Worm (Caenorhabditis elegans) whole organism, late embryonic: Measurements from ENCODE around the gene bus-17.

Experiments
- C08G9.2 ChIP-seq: sonication (generic microtip); optimal IDR thresholded peaks from 2 replicates; lab custom pipeline; 2016; ENCODE audit warnings: mild to moderate bottlenecking, missing genetic modification characterization, moderate library complexity, missing compliant biosample characterization
- C38D4.7 ChIP-seq: fragments of 200-800 bp; sonication (Bioruptor generic); optimal IDR thresholded peaks from 2 replicates; lab custom pipeline; 2018; ENCODE audit warnings: mild to moderate bottlenecking, missing genetic modification characterization, moderate library complexity, missing compliant biosample characterization
- F13H6.1 ChIP-seq: sonication (generic microtip); optimal IDR thresholded peaks from 2 replicates; lab custom pipeline; 2016; ENCODE audit warnings: missing genetic modification characterization, missing compliant biosample characterization
- K02D7.2 ChIP-seq: sonication (generic microtip); optimal IDR thresholded peaks from 2 replicates; lab custom pipeline; 2017; ENCODE audit warnings: mild to moderate bottlenecking, missing genetic modification characterization, missing compliant biosample characterization
- Y22D7AL.16 ChIP-seq: sonication (generic microtip); optimal IDR thresholded peaks from 2 replicates; lab custom pipeline; 2016; ENCODE audit warnings: missing genetic modification characterization, missing compliant biosample characterization
- ceh-14 ChIP-seq: sonication (generic microtip); optimal IDR thresholded peaks from 2 replicates; lab custom pipeline; 2016; ENCODE audit warnings: missing genotype, missing genetic modification characterization, missing compliant biosample characterization
- ceh-19 ChIP-seq: fragments of 200-800 bp; sonication (Bioruptor generic); optimal IDR thresholded peaks from 2 replicates; lab custom pipeline; 2018; ENCODE audit warnings: mild to moderate bottlenecking, missing genetic modification characterization, missing compliant biosample characterization
- ceh-22 ChIP-seq: sonication (generic microtip); optimal IDR thresholded peaks from 2 replicates; lab custom pipeline; 2017; ENCODE audit warnings: missing biosample characterization, missing genetic modification characterization
- ceh-24 ChIP-seq: sonication (generic microtip); optimal IDR thresholded peaks from 2 replicates; lab custom pipeline; 2016; ENCODE audit warnings: mild to moderate bottlenecking, missing genetic modification characterization, missing compliant biosample characterization
- che-1 ChIP-seq: sonication (generic microtip); optimal IDR thresholded peaks from 2 replicates; lab custom pipeline; 2016; ENCODE audit warnings: mild to moderate bottlenecking, missing genetic modification characterization, missing compliant biosample characterization
- dmd-4 ChIP-seq: sonication (generic microtip); optimal IDR thresholded peaks from 2 replicates; lab custom pipeline; 2016; ENCODE audit warnings: borderline replicate concordance, missing genetic modification characterization, missing compliant biosample characterization
- dve-1 ChIP-seq: sonication (generic microtip); optimal IDR thresholded peaks from 2 replicates; lab custom pipeline; 2017; ENCODE audit warnings: antibody characterized with exemption, mild to moderate bottlenecking, missing genetic modification characterization, missing compliant biosample characterization
- ets-4 ChIP-seq: sonication (generic microtip); optimal IDR thresholded peaks from 2 replicates; lab custom pipeline; 2016; ENCODE audit warnings: missing genetic modification characterization, missing compliant biosample characterization
- eyg-1 ChIP-seq: sonication (generic microtip); optimal IDR thresholded peaks from 2 replicates; lab custom pipeline; 2016; ENCODE audit warnings: missing genotype, missing genetic modification characterization, missing compliant biosample characterization
- fax-1 ChIP-seq: sonication (generic microtip); optimal IDR thresholded peaks from 2 replicates; lab custom pipeline; 2016; ENCODE audit warnings: missing genotype, missing genetic modification characterization, missing compliant biosample characterization
- fkh-10 ChIP-seq: fragments of 150-350 bp; optimal IDR thresholded peaks from 2 replicates; lab custom pipeline; 2014; ENCODE audit warnings: missing biosample characterization, missing genetic modification reagents, missing genetic modification characterization
- hlh-13 ChIP-seq: fragments of 200-800 bp; sonication (Bioruptor generic); optimal IDR thresholded peaks from 2 replicates; lab custom pipeline; 2018; ENCODE audit warnings: mild to moderate bottlenecking, missing genetic modification characterization, missing compliant biosample characterization
- hlh-15 ChIP-seq: sonication (generic microtip); optimal IDR thresholded peaks from 2 replicates; lab custom pipeline; 2016; ENCODE audit warnings: missing genetic modification characterization, missing compliant biosample characterization
- hlh-30 ChIP-seq: sonication (generic microtip); optimal IDR thresholded peaks from 2 replicates; lab custom pipeline; 2017; ENCODE audit warnings: antibody characterized with exemption, missing genetic modification characterization, missing compliant biosample characterization; ENCODE audit not compliant: insufficient read depth
- hlh-8 ChIP-seq: sonication (generic microtip); optimal IDR thresholded peaks from 2 replicates; lab custom pipeline; 2016; ENCODE audit warnings: missing genotype, missing genetic modification characterization, missing compliant biosample characterization
- lim-6 ChIP-seq: sonication (generic microtip); optimal IDR thresholded peaks from 2 replicates; lab custom pipeline; 2016; ENCODE audit warnings: missing genetic modification characterization, missing compliant biosample characterization
- lin-11 ChIP-seq: fragments of 200-800 bp; sonication (Bioruptor generic); optimal IDR thresholded peaks from 2 replicates; lab custom pipeline; 2018; ENCODE audit warnings: mild to moderate bottlenecking, missing genetic modification characterization, missing compliant biosample characterization
- madf-2 ChIP-seq: sonication (generic microtip); optimal IDR thresholded peaks from 2 replicates; lab custom pipeline; 2017; ENCODE audit warnings: missing genetic modification characterization, missing compliant biosample characterization
- nfya-1 ChIP-seq: sonication (generic microtip); optimal IDR thresholded peaks from 2 replicates; lab custom pipeline; 2017; ENCODE audit warnings: missing genetic modification characterization, mild to moderate bottlenecking, missing compliant biosample characterization, antibody characterized with exemption, moderate library complexity
- nhr-11 ChIP-seq: fragments of 150-350 bp; optimal IDR thresholded peaks from 2 replicates; lab custom pipeline; 2014; ENCODE audit warnings: missing biosample characterization, missing genetic modification characterization
- npax-4 ChIP-seq: sonication (generic microtip); optimal IDR thresholded peaks from 2 replicates; lab custom pipeline; 2016; ENCODE audit warnings: missing genetic modification characterization, missing compliant biosample characterization
- odd-2 ChIP-seq: sonication (generic microtip); optimal IDR thresholded peaks from 2 replicates; lab custom pipeline; 2017; ENCODE audit warnings: antibody characterized with exemption, mild to moderate bottlenecking, missing genetic modification characterization, missing compliant biosample characterization
- pat-9 ChIP-seq: fragments of 200-800 bp; sonication (Bioruptor generic); optimal IDR thresholded peaks from 2 replicates; lab custom pipeline; 2018; ENCODE audit warnings: mild to moderate bottlenecking, missing genetic modification characterization, moderate library complexity, missing compliant biosample characterization
- pax-1 ChIP-seq: fragments of 150-350 bp; optimal IDR thresholded peaks from 2 replicates; lab custom pipeline; 2014; ENCODE audit warnings: missing biosample characterization, missing genetic modification characterization
- pha-2 ChIP-seq: sonication (generic microtip); optimal IDR thresholded peaks from 2 replicates; lab custom pipeline; 2017; ENCODE audit warnings: mild to moderate bottlenecking, missing genetic modification characterization, missing compliant biosample characterization
- pha-4 ChIP-seq: fragments of 150-350 bp; optimal IDR thresholded peaks from 2 replicates; lab custom pipeline; 2018; ENCODE audit warnings: missing biosample characterization, missing genetic modification reagents, missing genetic modification characterization
- pqm-1 ChIP-seq: sonication (generic microtip); optimal IDR thresholded peaks from 2 replicates; lab custom pipeline; 2016; ENCODE audit warnings: missing genetic modification characterization, missing compliant biosample characterization
- pros-1 ChIP-seq: fragments of 150-350 bp; optimal IDR thresholded peaks from 2 replicates; lab custom pipeline; 2014; ENCODE audit warnings: missing biosample characterization, missing genetic modification reagents, missing genetic modification characterization
- ref-2 ChIP-seq: sonication (generic microtip); optimal IDR thresholded peaks from 2 replicates; lab custom pipeline; 2016; ENCODE audit warnings: missing genetic modification characterization, missing compliant biosample characterization
- rnt-1 ChIP-seq: sonication (generic microtip); optimal IDR thresholded peaks from 2 replicates; lab custom pipeline; 2016; ENCODE audit warnings: missing genetic modification characterization, missing compliant biosample characterization
- sdc-2 ChIP-seq: sonication (generic microtip); optimal IDR thresholded peaks from 2 replicates; lab custom pipeline; 2016; ENCODE audit warnings: missing genotype, missing genetic modification characterization, missing compliant biosample characterization
- tbx-7 ChIP-seq: sonication (generic microtip); optimal IDR thresholded peaks from 2 replicates; lab custom pipeline; 2016; ENCODE audit warnings: missing genotype, missing genetic modification characterization, missing compliant biosample characterization
- unc-3 ChIP-seq, 2 experiments: fragments of 200-800 bp in 1 of 2; sonication (Bioruptor generic) in 1 of 2; sonication (generic microtip) in 1 of 2; conservative IDR thresholded peaks in 1 of 2; optimal IDR thresholded peaks in 1 of 2; 2 replicates each; pipeline versions ENCODE4 v1.3.6 to Lab custom; 2016 to 2022; ENCODE audit warnings: missing compliant biosample characterization in 2 of 2, missing genetic modification characterization in 2 of 2, missing genetic modification reagents in 1 of 2
- unc-42 ChIP-seq: sonication (generic microtip); optimal IDR thresholded peaks from 2 replicates; lab custom pipeline; 2016; ENCODE audit warnings: missing genotype, missing genetic modification characterization, missing compliant biosample characterization
- unc-86 ChIP-seq: sonication (generic microtip); optimal IDR thresholded peaks from 2 replicates; lab custom pipeline; 2016; ENCODE audit warnings: missing genetic modification characterization, missing compliant biosample characterization
- zip-5 ChIP-seq: sonication (generic microtip); optimal IDR thresholded peaks from 2 replicates; lab custom pipeline; 2016; ENCODE audit warnings: missing genetic modification characterization, missing compliant biosample characterization
- ztf-16 ChIP-seq: sonication (generic microtip); optimal IDR thresholded peaks from 2 replicates; lab custom pipeline; 2017; ENCODE audit warnings: missing genetic modification characterization, missing compliant biosample characterization

The bus-17 gene

ce11 chrX:15757169-15757568 lies 9.0 kb downstream of the bus-17 start, which contains the start of gene wrt-4:
Gene wrt-4, minus strand, starts transcription at chrX:15757269.
- TF ChIP-seq dve-1 (tag; lab: Kevin White, UChicago) = no peak
- TF ChIP-seq fkh-10 (GFP tag; lab: Kevin White, UChicago) = no peak
- TF ChIP-seq ceh-24 (tag; lab: Kevin White, UChicago) = no peak
- no peak for TF ChIP-seq hlh-8 (tag; lab: Kevin White, UChicago)
- TF ChIP-seq ceh-19 (GFP tag; lab: Kevin White, UChicago) = no peak
- TF ChIP-seq Y22D7AL.16 (tag; lab: Kevin White, UChicago) = no peak
- no peak for TF ChIP-seq fax-1
- no peak for TF ChIP-seq rnt-1
- no peak for TF ChIP-seq C08G9.2 (tag; lab: Kevin White, UChicago)
- TF ChIP-seq F13H6.1 (tag; lab: Kevin White, UChicago) = no peak
- TF ChIP-seq lin-11 (tag; lab: Kevin White, UChicago) = no peak
- TF ChIP-seq ceh-14 (tag; lab: Kevin White, UChicago) = no peak

- TF ChIP-seq pros-1 (tag; lab: Kevin White, UChicago) (no peak), unc-42 (tag; lab: Kevin White, UChicago) (no peak), madf-2 (tag; lab: Kevin White, UChicago) (no peak), odd-2 (no peak), zip-5 (tag; lab: Kevin White, UChicago) (no peak), sdc-2 (no peak), che-1 (tag; lab: Kevin White, UChicago) (no peak), C38D4.7 (no peak), hlh-13 (GFP tag; lab: Kevin White, UChicago) (no peak), lim-6 (tag; lab: Kevin White, UChicago) (no peak), fax-1 (no peak), tbx-7 (no peak), nfya-1 (tag; lab: Kevin White, UChicago) (no peak), pqm-1 (no peak)
- TF ChIP-seq, all 69 proteins: peak for 0
Measured at ce11 chrX:15751245-15751644, 14.9 kb downstream of the bus-17 start.

- TF ChIP-seq eyg-1 (tag; lab: Kevin White, UChicago) (no peak), pros-1 (tag; lab: Kevin White, UChicago) (no peak), sdc-2 (no peak), npax-4 (tag; lab: Kevin White, UChicago) (no peak), pha-2 (tag; lab: Kevin White, UChicago) (no peak)
Measured at ce11 chrX:15747814-15748213, 18.3 kb downstream of the bus-17 start.

ce11 chrX:15746705-15747104 lies 19.4 kb downstream of the bus-17 start, which contains the start of gene srxa-9:
Gene srxa-9, plus strand, starts transcription at chrX:15747005.
- no peak for TF ChIP-seq K02D7.2 (tag; lab: Kevin White, UChicago)
- no peak for TF ChIP-seq nhr-11 (tag; lab: Kevin White, UChicago)
- no peak for TF ChIP-seq C38D4.7
- no peak for TF ChIP-seq unc-42 (tag; lab: Kevin White, UChicago)
- no peak for TF ChIP-seq madf-2 (tag; lab: Kevin White, UChicago)
- no peak for TF ChIP-seq fkh-10 (GFP tag; lab: Kevin White, UChicago)
- TF ChIP-seq dmd-4 (tag; lab: Kevin White, UChicago) = no peak
- TF ChIP-seq hlh-30 (tag; lab: Kevin White, UChicago) = no peak

ce11 chrX:15742310-15742709 lies 23.8 kb downstream of the bus-17 start, which contains the start of gene nhr-255:
Gene nhr-255, plus strand, starts transcription at chrX:15742610.
- TF ChIP-seq pat-9 (tag; lab: Kevin White, UChicago) (no peak), C08G9.2 (tag; lab: Kevin White, UChicago) (no peak), nhr-11 (tag; lab: Kevin White, UChicago) (no peak), ref-2 (tag; lab: Kevin White, UChicago) (no peak), madf-2 (tag; lab: Kevin White, UChicago) (no peak), Y22D7AL.16 (tag; lab: Kevin White, UChicago) (no peak), ztf-16 (tag; lab: Kevin White, UChicago) (no peak), hlh-15 (tag; lab: Kevin White, UChicago) (no peak), unc-86 (tag; lab: Kevin White, UChicago) (no peak), ets-4 (tag; lab: Kevin White, UChicago) (no peak), unc-3 (GFP tag; conservative IDR thresholded peaks at IDR 0.05; lab: Robert Waterston, UW) (no peak), unc-3 (tag; optimal IDR thresholded peaks at IDR 0.05; lab: Kevin White, UChicago) (no peak), C38D4.7 (no peak), odd-2 (no peak), tbx-7 (no peak), rnt-1 (no peak), pha-2 (tag; lab: Kevin White, UChicago) (no peak), pax-1 (tag; lab: Kevin White, UChicago) (no peak), pha-4 (tag; lab: Kevin White, UChicago) (no peak), K02D7.2 (tag; lab: Kevin White, UChicago) (no peak), ceh-22 (tag; lab: Kevin White, UChicago) (no peak)
